Fruit fly (Drosophila melanogaster): ENCODE results near the gene ringer.

ringer gene

dm6 chr3L:16329495-16329894 lies 29.7 kb downstream of the ringer start, which contains the start of gene CG33061:
CG33061 (plus strand) TSS chr3L:16329795.
- no peak for TF ChIP-seq Sox102F (GFP tag; optimal IDR thresholded peaks at IDR 0.05)
- no peak for TF ChIP-seq Hr38 (GFP tag; optimal IDR thresholded peaks at IDR 0.05)

dm6 chr3L:16328207-16328891 lies 30.9 kb downstream of the ringer start, which contains the start of gene CG13058:
CG13058 (plus strand) TSS chr3L:16328841.
- TF ChIP-seq CG3919 (GFP tag; optimal IDR thresholded peaks at IDR 0.05): peak; percentile 44
- TF ChIP-seq Eip93F (GFP tag; optimal IDR thresholded peaks at IDR 0.05): no peak
- no peak for TF ChIP-seq cyc (GFP tag; optimal IDR thresholded peaks at IDR 0.05)
- TF ChIP-seq topi (GFP tag; optimal IDR thresholded peaks at IDR 0.05): no peak
- TF ChIP-seq CG10669 (GFP tag; optimal IDR thresholded peaks at IDR 0.05): peak; percentile 62
- peak; percentile 48; the same call in 1 of the 2 replicates for TF ChIP-seq CG11294 (GFP tag; IDR thresholded peaks at IDR 0.05)
- peak; percentile 85 for TF ChIP-seq Hr4 (GFP tag; optimal IDR thresholded peaks at IDR 0.05)
- TF ChIP-seq Eip78C (GFP tag): peak; percentile 70
- TF ChIP-seq fd59A (GFP tag; optimal IDR thresholded peaks at IDR 0.05): peak; percentile 61
- TF ChIP-seq Hr39 (GFP tag; optimal IDR thresholded peaks at IDR 0.05): no peak
- TF ChIP-seq salr (GFP tag; optimal IDR thresholded peaks at IDR 0.05): peak; percentile 42 to 64
- no peak for TF ChIP-seq CG34406 (GFP tag; optimal IDR thresholded peaks at IDR 0.05)
- peak; percentile 40 for TF ChIP-seq CG6808 (GFP tag; optimal IDR thresholded peaks at IDR 0.05)
- TF ChIP-seq CG1621 (tag; optimal IDR thresholded peaks at IDR 0.05): peak; percentile 15
- TF ChIP-seq dsx (GFP tag; optimal IDR thresholded peaks at IDR 0.05; ENCODE audit: poor library complexity, severe bottlenecking): no peak
- peak; percentile 55 for TF ChIP-seq OdsH (GFP tag; optimal IDR thresholded peaks at IDR 0.05)
- peak; percentile 67 for TF ChIP-seq fkh (GFP tag; optimal IDR thresholded peaks at IDR 0.05)
- peak; percentile 4 for TF ChIP-seq CG8632 (GFP tag; optimal IDR thresholded peaks at IDR 0.05)
- no peak for TF ChIP-seq lz (GFP tag; optimal IDR thresholded peaks at IDR 0.05)
- TF ChIP-seq CG6792 (GFP tag; optimal IDR thresholded peaks at IDR 0.05): peak; percentile 21
- TF ChIP-seq CG11902 (GFP tag; optimal IDR thresholded peaks at IDR 0.05): no peak
- peak; percentile 78 for TF ChIP-seq CG4318 (GFP tag; optimal IDR thresholded peaks at IDR 0.05)
- peak; percentile 79 for TF ChIP-seq CG6276 (GFP tag; optimal IDR thresholded peaks at IDR 0.05)
- TF ChIP-seq Smox (GFP tag; optimal IDR thresholded peaks at IDR 0.05): no peak
- no peak for TF ChIP-seq Ets21C (GFP tag; optimal IDR thresholded peaks at IDR 0.05)
- peak; percentile 71 for TF ChIP-seq Ets96B (tag; optimal IDR thresholded peaks at IDR 0.05)
- TF ChIP-seq CG31627 (GFP tag; optimal IDR thresholded peaks at IDR 0.05): no peak
- TF ChIP-seq net (GFP tag; optimal IDR thresholded peaks at IDR 0.05): peak; percentile 72
- TF ChIP-seq CG8319 (GFP tag; optimal IDR thresholded peaks at IDR 0.05): no peak
- TF ChIP-seq acj6 (GFP tag; optimal IDR thresholded peaks at IDR 0.05): peak; percentile 50
- no peak for TF ChIP-seq CG9139 (GFP tag; optimal IDR thresholded peaks at IDR 0.05)
- TF ChIP-seq achi (GFP tag; optimal IDR thresholded peaks at IDR 0.05): peak; percentile 61
- no peak for TF ChIP-seq Sox102F (GFP tag; optimal IDR thresholded peaks at IDR 0.05)
- no peak for TF ChIP-seq ss (GFP tag; optimal IDR thresholded peaks at IDR 0.05)
- TF ChIP-seq CG3032 (tag; optimal IDR thresholded peaks at IDR 0.05): peak; percentile 32
- TF ChIP-seq Eip75B (GFP tag; optimal IDR thresholded peaks at IDR 0.05): no peak
- TF ChIP-seq CG16779 (tag; optimal IDR thresholded peaks at IDR 0.05): peak; percentile 10
- TF ChIP-seq Gug (GFP tag; IDR thresholded peaks at IDR 0.05): peak; percentile 32; the same call in 1 of the 2 replicates
- TF ChIP-seq CG32006 (GFP tag; optimal IDR thresholded peaks at IDR 0.05): peak; percentile 85
- TF ChIP-seq pdm3 (GFP tag; optimal IDR thresholded peaks at IDR 0.05): peak; percentile 73
- 0 out of 3 replicates have a peak, but pooled peaks have one; percentile 42 for TF ChIP-seq CG6163 (GFP tag; IDR thresholded peaks at IDR 0.05)
- TF ChIP-seq Hr38 (GFP tag; optimal IDR thresholded peaks at IDR 0.05): peak; percentile 5
- TF ChIP-seq eg (GFP tag; IDR thresholded peaks at IDR 0.05): peak; percentile 23; the same call in 1 of the 3 replicates
- TF ChIP-seq CG7368 (GFP tag; optimal IDR thresholded peaks at IDR 0.05): no peak
- no peak for TF ChIP-seq Sox15 (GFP tag; optimal IDR thresholded peaks at IDR 0.05)
- TF ChIP-seq Met (GFP tag; optimal IDR thresholded peaks at IDR 0.05): peak; percentile 9
- TF ChIP-seq CG11762 (GFP tag; optimal IDR thresholded peaks at IDR 0.05; ENCODE audit: insufficient read depth): peak; percentile 43
- TF ChIP-seq vri (GFP tag; optimal IDR thresholded peaks at IDR 0.05): no peak

Data from whole organism, prepupa.